Fruit fly (Drosophila melanogaster) whole organism, larva: ENCODE data around the gene CG14840.

Experiments
- noc ChIP-seq: fragments of 200-800 bp; sonication (Bioruptor generic); optimal IDR thresholded peaks from 3 replicates; lab custom pipeline; 2019; ENCODE audit warnings: missing biosample characterization, mild to moderate bottlenecking, missing genetic modification characterization, moderate library complexity

CG14840 gene

dm6 chr3R:14288669-14289383, 27.8 kb upstream of the CG14840 start, which contains the start of gene red:
Gene red, plus strand, starts transcription at chr3R:14289071.
- TF ChIP-seq noc (tag; lab: Kevin White, UChicago): peak; percentile 94

- no peak for TF ChIP-seq noc (tag; lab: Kevin White, UChicago)
Observed at dm6 chr3R:14287980-14288379, 27.0 kb upstream of the CG14840 start.

dm6 chr3R:14286320-14287190, 25.5 kb upstream of the CG14840 start, which contains the start of gene trx:
Gene trx, minus strand, starts transcription at chr3R:14286903.
- peak; percentile 5 for TF ChIP-seq noc (tag; lab: Kevin White, UChicago)

dm6 chr3R:14285059-14285953, 24.3 kb upstream of the CG14840 start:
- TF ChIP-seq noc (tag; lab: Kevin White, UChicago): peak; percentile 56

- no peak for TF ChIP-seq noc (tag; lab: Kevin White, UChicago)
Observed at dm6 chr3R:14284422-14284760, 23.4 kb upstream of the CG14840 start.

dm6 chr3R:14283754-14284421, 22.9 kb upstream of the CG14840 start:
- peak; percentile 99 for TF ChIP-seq noc (tag; lab: Kevin White, UChicago)

- TF ChIP-seq noc (tag; lab: Kevin White, UChicago): peak; percentile 24
Observed at dm6 chr3R:14283042-14283626, 22.1 kb upstream of the CG14840 start.

dm6 chr3R:14282215-14283041, 21.4 kb upstream of the CG14840 start:
- no peak for TF ChIP-seq noc (tag; lab: Kevin White, UChicago)

- no peak for TF ChIP-seq noc (tag; lab: Kevin White, UChicago)
Observed at dm6 chr3R:14280324-14280723, 19.3 kb upstream of the CG14840 start.

dm6 chr3R:14279311-14279998, 18.4 kb upstream of the CG14840 start:
- no peak for TF ChIP-seq noc (tag; lab: Kevin White, UChicago)

- TF ChIP-seq noc (tag; lab: Kevin White, UChicago): no peak
Observed at dm6 chr3R:14278523-14279303, 17.7 kb upstream of the CG14840 start.

dm6 chr3R:14277894-14278522, 17.0 kb upstream of the CG14840 start:
- no peak for TF ChIP-seq noc (tag; lab: Kevin White, UChicago)
